Worm (Caenorhabditis elegans) whole organism, L1 larva: Measurements from ENCODE around the gene hsb-1.

Experiments used
- aly-2 ChIP-seq: fragments of 150-350 bp; optimal IDR thresholded peaks from 2 replicates; lab custom pipeline; 2014; ENCODE audit warnings: missing biosample characterization, missing genetic modification characterization
- egl-27 ChIP-seq, 2 experiments: fragments of 150-350 bp in 1 of 2; sonication (generic microtip); optimal IDR thresholded peaks; 3 replicates each; lab custom pipeline; 2017 to 2018; ENCODE audit warnings: missing biosample characterization in 2 of 2, missing genetic modification characterization in 2 of 2, missing genetic modification reagents in 2 of 2
- lsy-2 ChIP-seq, 2 experiments: fragments of 150-350 bp; optimal IDR thresholded peaks; 2 replicates each; lab custom pipeline; 2014; ENCODE audit warnings: missing biosample characterization in 2 of 2, missing genetic modification characterization in 2 of 2
- mdl-1 ChIP-seq, 2 experiments: fragments of 150-350 bp; optimal IDR thresholded peaks; 2 replicates each; lab custom pipeline; 2014 to 2017; ENCODE audit warnings: missing biosample characterization in 2 of 2, missing genetic modification characterization in 2 of 2, inconsistent platforms in 1 of 2
- nhr-71 ChIP-seq: sonication (generic microtip); optimal IDR thresholded peaks from 2 replicates; lab custom pipeline; 2016; ENCODE audit warnings: mild to moderate bottlenecking, missing genetic modification characterization, moderate library complexity, missing compliant biosample characterization
- nhr-85 ChIP-seq: sonication (generic microtip); peaks from one replicate; lab custom pipeline; 2016; ENCODE audit warnings: missing genetic modification characterization, inconsistent platforms, missing compliant biosample characterization
- unc-130 ChIP-seq: fragments of 150-350 bp; optimal IDR thresholded peaks from 2 replicates; lab custom pipeline; 2017; ENCODE audit warnings: missing biosample characterization, missing genetic modification characterization, inconsistent platforms
- unc-62 ChIP-seq: fragments of 150-350 bp; optimal IDR thresholded peaks from 2 replicates; lab custom pipeline; 2014; ENCODE audit warnings: missing biosample characterization, missing genetic modification reagents, missing genetic modification characterization
- ztf-11 ChIP-seq, 2 experiments: sonication (generic microtip); optimal IDR thresholded peaks; 2 replicates each; lab custom pipeline; 2016 to 2017; ENCODE audit warnings: missing genetic modification characterization in 2 of 2, missing biosample characterization in 1 of 2, missing compliant biosample characterization in 1 of 2

ce11 chrIV:12551944-12552343 is 15.1 kb downstream of the hsb-1 start:
- no peak for TF ChIP-seq egl-27 (tag; optimal IDR thresholded peaks at IDR 0.05; lab: Kevin White, UChicago)
- TF ChIP-seq aly-2 (tag; lab: Kevin White, UChicago), result no peak
- TF ChIP-seq unc-62, result no peak
- no peak for TF ChIP-seq lsy-2 (tag; optimal IDR thresholded peaks at IDR 0.05; lab: Kevin White, UChicago)
- TF ChIP-seq unc-130 (tag; lab: Kevin White, UChicago), result no peak
- no peak for TF ChIP-seq nhr-71 (tag; lab: Kevin White, UChicago)
- no peak for TF ChIP-seq ztf-11 (tag; optimal IDR thresholded peaks at IDR 0.05; lab: Kevin White, UChicago)
- no peak for TF ChIP-seq mdl-1 (tag; optimal IDR thresholded peaks at IDR 0.05; lab: Kevin White, UChicago)
- TF ChIP-seq nhr-85 (tag; lab: Kevin White, UChicago), result no peak
